Worm (Caenorhabditis elegans) whole organism, L2 larva: ENCODE measurements around the gene srh-134.

Source experiments
- C34F6.9 ChIP-seq: fragments of 150-350 bp; optimal IDR thresholded peaks from 2 replicates; lab custom pipeline; 2014; ENCODE audit warnings: missing biosample characterization, missing genetic modification characterization
- F13H6.1 ChIP-seq: sonication (generic microtip); optimal IDR thresholded peaks from 2 replicates; lab custom pipeline; 2016; ENCODE audit warnings: missing genetic modification characterization, missing compliant biosample characterization
- alr-1 ChIP-seq: fragments of 150-350 bp; optimal IDR thresholded peaks from 2 replicates; lab custom pipeline; 2014; ENCODE audit warnings: missing biosample characterization, missing genetic modification characterization
- aly-2 ChIP-seq: fragments of 150-350 bp; optimal IDR thresholded peaks from 2 replicates; lab custom pipeline; 2014; ENCODE audit warnings: missing biosample characterization, missing genetic modification characterization
- ama-1 ChIP-seq: fragments of 150-350 bp; optimal IDR thresholded peaks from 2 replicates; lab custom pipeline; 2018; ENCODE audit warnings: inconsistent platforms
- ceh-82 ChIP-seq: fragments of 150-350 bp; optimal IDR thresholded peaks from 2 replicates; lab custom pipeline; 2014; ENCODE audit warnings: missing biosample characterization, missing genetic modification characterization
- crh-2 ChIP-seq: sonication (generic microtip); optimal IDR thresholded peaks from 2 replicates; lab custom pipeline; 2017; ENCODE audit warnings: missing biosample characterization, missing genetic modification characterization
- fos-1 ChIP-seq: fragments of 150-350 bp; optimal IDR thresholded peaks from 2 replicates; lab custom pipeline; 2014; ENCODE audit warnings: missing biosample characterization, missing genetic modification characterization
- gmeb-1 ChIP-seq: fragments of 150-350 bp; optimal IDR thresholded peaks from 2 replicates; lab custom pipeline; 2014; ENCODE audit warnings: missing biosample characterization, missing genetic modification characterization
- lin-11 ChIP-seq: fragments of 150-350 bp; sonication (generic microtip); optimal IDR thresholded peaks from 2 replicates; lab custom pipeline; 2014; ENCODE audit warnings: missing biosample characterization, missing genetic modification characterization, inconsistent platforms, mixed read lengths
- lin-13 ChIP-seq: fragments of 150-350 bp; optimal IDR thresholded peaks from 2 replicates; lab custom pipeline; 2014; ENCODE audit warnings: missing biosample characterization, missing genetic modification reagents, missing genetic modification characterization
- lsy-2 ChIP-seq, 2 experiments: fragments of 150-350 bp in 1 of 2; sonication (generic microtip) in 1 of 2; optimal IDR thresholded peaks; 2 replicates each; lab custom pipeline; 2014 to 2017; ENCODE audit warnings: missing biosample characterization in 2 of 2, missing genetic modification characterization in 2 of 2
- mab-5 ChIP-seq: fragments of 150-350 bp; optimal IDR thresholded peaks from 2 replicates; lab custom pipeline; 2014; ENCODE audit warnings: missing biosample characterization, missing genetic modification characterization
- mdl-1 ChIP-seq, 2 experiments: fragments of 150-350 bp in 1 of 2; sonication (generic microtip) in 1 of 2; optimal IDR thresholded peaks; 2 replicates each; lab custom pipeline; 2017; ENCODE audit warnings: missing biosample characterization in 2 of 2, missing genetic modification characterization in 2 of 2
- nhr-11 ChIP-seq: fragments of 150-350 bp; optimal IDR thresholded peaks from 2 replicates; lab custom pipeline; 2014; ENCODE audit warnings: missing biosample characterization, missing genetic modification characterization
- nhr-12 ChIP-seq: fragments of 150-350 bp; optimal IDR thresholded peaks from 2 replicates; lab custom pipeline; 2014; ENCODE audit warnings: missing biosample characterization, missing genetic modification characterization
- nhr-129 ChIP-seq: fragments of 150-350 bp; optimal IDR thresholded peaks from 2 replicates; lab custom pipeline; 2014; ENCODE audit warnings: missing biosample characterization, missing genetic modification characterization
- nhr-21 ChIP-seq: fragments of 150-350 bp; optimal IDR thresholded peaks from 2 replicates; lab custom pipeline; 2014; ENCODE audit warnings: missing biosample characterization, missing genetic modification characterization
- nhr-25 ChIP-seq: fragments of 150-350 bp; sonication (generic microtip); optimal IDR thresholded peaks from 3 replicates; lab custom pipeline; 2014; ENCODE audit warnings: missing biosample characterization, missing genetic modification characterization
- sem-4 ChIP-seq: fragments of 150-350 bp; optimal IDR thresholded peaks from 2 replicates; lab custom pipeline; 2014; ENCODE audit warnings: missing biosample characterization, missing genetic modification reagents, missing genetic modification characterization
- skn-1 ChIP-seq: sonication (generic microtip); optimal IDR thresholded peaks from 2 replicates; lab custom pipeline; 2017; ENCODE audit warnings: missing biosample characterization, missing genetic modification characterization
- sma-9 ChIP-seq, 2 experiments: fragments of 150-350 bp in 1 of 2; sonication (generic microtip) in 1 of 2; optimal IDR thresholded peaks; 2 replicates each; lab custom pipeline; 2014 to 2016; ENCODE audit warnings: missing genetic modification characterization in 2 of 2, mild to moderate bottlenecking in 1 of 2, missing biosample characterization in 1 of 2, missing compliant biosample characterization in 1 of 2, missing genetic modification reagents in 1 of 2, moderate library complexity in 1 of 2
- unc-39 ChIP-seq: fragments of 150-350 bp; optimal IDR thresholded peaks from 2 replicates; lab custom pipeline; 2014; ENCODE audit warnings: missing biosample characterization, missing genetic modification characterization
- unc-55 ChIP-seq: fragments of 150-350 bp; sonication (generic microtip); optimal IDR thresholded peaks from 3 replicates; lab custom pipeline; 2014; ENCODE audit warnings: missing biosample characterization, missing genetic modification reagents, missing genetic modification characterization
- unc-62 ChIP-seq: fragments of 150-350 bp; optimal IDR thresholded peaks from 2 replicates; lab custom pipeline; 2014; ENCODE audit warnings: missing biosample characterization, missing genetic modification reagents, missing genetic modification characterization
- ztf-11 ChIP-seq: sonication (generic microtip); optimal IDR thresholded peaks from 2 replicates; lab custom pipeline; 2017; ENCODE audit warnings: missing biosample characterization, missing genetic modification characterization
- ztf-4 ChIP-seq: fragments of 150-350 bp; optimal IDR thresholded peaks from 2 replicates; lab custom pipeline; 2014; ENCODE audit warnings: missing biosample characterization, missing genetic modification characterization

The srh-134 gene

ce11 chrV:17982935-17983334 is 34.2 kb downstream of the srh-134 start:
- TF ChIP-seq ztf-11 (tag; lab: Kevin White, UChicago) (no peak), lsy-2 (tag; optimal IDR thresholded peaks at IDR 0.05; lab: Kevin White, UChicago) (peak in 1 of 2 experiments; percentile 53)

DNA sequence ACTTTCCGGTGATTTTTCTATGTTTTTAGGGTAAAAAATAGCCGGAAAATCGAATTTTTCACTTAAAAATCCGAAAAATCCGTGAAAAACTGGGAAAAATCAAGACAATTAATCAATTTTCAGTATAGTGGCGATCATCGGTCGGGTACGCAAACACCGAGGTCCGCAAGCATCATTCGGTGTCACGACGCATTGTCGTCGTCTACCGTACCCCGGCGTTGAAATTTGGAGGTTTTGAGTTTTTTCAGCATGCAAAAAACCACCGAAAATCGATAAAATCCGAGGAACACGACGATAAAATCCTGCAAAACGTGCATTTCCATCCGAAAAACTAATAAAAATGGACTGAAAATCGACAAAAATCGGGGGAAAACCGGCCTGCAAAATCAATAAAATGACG is 35.4 kb downstream of the srh-134 start:
- TF ChIP-seq gmeb-1 (tag; lab: Kevin White, UChicago), result peak; percentile 18
- peak; percentile 4 for TF ChIP-seq lin-13
- peak; percentile 1 for TF ChIP-seq F13H6.1 (tag; lab: Kevin White, UChicago)
- no peak for TF ChIP-seq nhr-21 (tag; lab: Kevin White, UChicago)
- peak; percentile 41 for TF ChIP-seq C34F6.9 (tag; lab: Kevin White, UChicago)
- no peak for TF ChIP-seq nhr-11 (tag; lab: Kevin White, UChicago)
- no peak for TF ChIP-seq alr-1 (tag; lab: Kevin White, UChicago)
- TF ChIP-seq nhr-129, result peak; percentile 45
- no peak for TF ChIP-seq nhr-12
- peak; percentile 16 for TF ChIP-seq nhr-25 (tag; lab: Kevin White, UChicago)
- TF ChIP-seq sem-4 (tag; lab: Kevin White, UChicago), result no peak
- peak; percentile 50 for TF ChIP-seq lin-11 (tag; lab: Kevin White, UChicago)
- peak; percentile 8 for TF ChIP-seq crh-2 (tag; lab: Kevin White, UChicago)
- no peak for TF ChIP-seq ceh-82 (tag; lab: Kevin White, UChicago)
- TF ChIP-seq lsy-2 (tag; optimal IDR thresholded peaks at IDR 0.05; lab: Kevin White, UChicago), result peak; percentile 95 to 98
- no peak for TF ChIP-seq mdl-1 (tag; optimal IDR thresholded peaks at IDR 0.05; lab: Kevin White, UChicago)
- peak; percentile 47 for TF ChIP-seq unc-55 (GFP tag; lab: Kevin White, UChicago)

DNA sequence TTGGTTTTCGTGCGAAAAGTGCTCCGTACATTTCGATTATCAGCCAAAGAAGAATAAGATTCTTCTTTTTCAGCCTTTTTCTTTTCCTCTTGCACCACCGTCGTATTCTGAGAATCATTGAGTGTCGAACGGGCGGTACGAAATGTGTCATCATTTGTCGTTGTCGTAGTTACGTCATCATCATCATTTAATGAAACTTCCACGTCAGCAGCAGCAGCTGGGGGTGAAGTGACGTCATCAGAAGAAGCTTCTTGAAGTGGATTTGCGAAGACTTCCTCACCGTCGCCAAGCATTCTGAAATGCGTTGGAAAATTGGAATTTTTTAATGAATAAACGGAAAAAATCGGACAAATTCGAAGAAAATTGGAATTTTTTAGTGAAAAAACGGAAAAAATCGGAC is 37.3 kb downstream of the srh-134 start, which contains the start of gene snx-6:
Gene snx-6, minus strand, starts transcription at position 294 of the 400 bp plus-strand sequence.
- TF ChIP-seq mab-5 (tag; lab: Kevin White, UChicago), result no peak
- TF ChIP-seq unc-39 (tag; lab: Kevin White, UChicago), result no peak
- no peak for TF ChIP-seq mdl-1 (tag; optimal IDR thresholded peaks at IDR 0.05; lab: Kevin White, UChicago)

ce11 chrV:17978207-17978606 is 38.9 kb downstream of the srh-134 start:
- TF ChIP-seq unc-62 (GFP tag; lab: Kevin White, UChicago) (no peak), skn-1 (tag; lab: Kevin White, UChicago) (no peak), unc-39 (tag; lab: Kevin White, UChicago) (no peak), fos-1 (tag; lab: Kevin White, UChicago) (peak; percentile 53), ztf-4 (no peak), lsy-2 (tag; optimal IDR thresholded peaks at IDR 0.05; lab: Kevin White, UChicago) (no peak), crh-2 (tag; lab: Kevin White, UChicago) (peak; percentile 3)

ce11 chrV:17966747-17967146 is 50.4 kb downstream of the srh-134 start, which contains the start of gene gck-3:
Gene gck-3 (minus strand): TSS chrV:17966847.
- no peak for TF ChIP-seq aly-2 (tag; lab: Kevin White, UChicago)
- TF ChIP-seq ama-1 (lab: Kevin White, UChicago), result no peak
- TF ChIP-seq nhr-21 (tag; lab: Kevin White, UChicago), result no peak
- no peak for TF ChIP-seq alr-1 (tag; lab: Kevin White, UChicago)
- TF ChIP-seq sma-9 (GFP tag; optimal IDR thresholded peaks at IDR 0.05; lab: Kevin White, UChicago), result no peak
- TF ChIP-seq sma-9 (tag; optimal IDR thresholded peaks at IDR 0.05; lab: Kevin White, UChicago), result no peak
- TF ChIP-seq nhr-11 (tag; lab: Kevin White, UChicago), result no peak
- TF ChIP-seq mab-5 (tag; lab: Kevin White, UChicago), result no peak
